Worm (Caenorhabditis elegans): ENCODE measurements around the gene psf-1.

DNA sequence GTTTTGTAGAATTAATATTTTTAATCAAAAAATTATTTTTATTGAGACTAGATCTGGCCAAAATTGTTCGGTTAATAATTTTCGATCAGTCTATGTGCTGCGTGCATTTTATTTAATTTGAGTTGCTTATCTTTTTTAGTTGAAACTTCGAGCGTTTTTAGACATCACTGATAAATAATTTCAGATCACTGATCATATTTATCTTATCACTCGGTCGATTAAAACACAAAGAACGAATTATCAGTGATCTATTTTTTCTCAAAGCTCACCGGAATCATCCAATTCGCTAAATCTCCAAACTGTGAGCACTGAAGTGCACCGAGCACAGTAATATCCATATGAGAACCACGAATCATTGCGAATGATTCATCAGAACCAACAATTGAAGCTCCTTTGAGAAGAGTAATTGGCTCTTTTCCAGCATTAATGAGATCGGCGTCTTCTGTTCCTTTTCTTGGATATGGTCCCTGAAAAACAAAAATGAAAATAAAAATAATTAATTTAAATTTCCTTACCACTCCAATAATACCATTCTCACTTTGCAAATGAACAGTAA lies 33.4 kb upstream of the psf-1 start:
- no peak for TF ChIP-seq unc-62 (GFP tag; optimal IDR thresholded peaks at IDR 0.05)
- TF ChIP-seq snpc-4 (GFP tag; optimal IDR thresholded peaks at IDR 0.05), result no peak
- no peak for TF ChIP-seq snpc-4 (tag; optimal IDR thresholded peaks at IDR 0.05)
- TF ChIP-seq sea-2 (GFP tag; IDR thresholded peaks at IDR 0.05), result no peak
- TF ChIP-seq dpl-1 (GFP tag; optimal IDR thresholded peaks at IDR 0.05), result no peak
- no peak for TF ChIP-seq efl-1 (GFP tag; optimal IDR thresholded peaks at IDR 0.05)
- no peak for TF ChIP-seq ceh-58 (GFP tag; IDR thresholded peaks at IDR 0.05)
- no peak for TF ChIP-seq F49E8.2 (tag; optimal IDR thresholded peaks at IDR 0.05; ENCODE audit: insufficient read depth)
- no peak for TF ChIP-seq lin-26 (GFP tag; IDR thresholded peaks at IDR 0.05)
- no peak for TF ChIP-seq sdz-38 (tag; optimal IDR thresholded peaks at IDR 0.05)
- TF ChIP-seq ekl-4 (GFP tag; IDR thresholded peaks at IDR 0.05), result no peak
- TF ChIP-seq ztf-18 (tag; optimal IDR thresholded peaks at IDR 0.05), result no peak
- no peak for TF ChIP-seq T26A5.8 (tag; optimal IDR thresholded peaks at IDR 0.05)
- no peak for TF ChIP-seq lin-35 (GFP tag; optimal IDR thresholded peaks at IDR 0.05)
